Worm (Caenorhabditis elegans): ENCODE data around the gene lgc-50.
A peak's percentile ranks its signal among the peaks of the same experiment; 100 is the strongest.

Gene lgc-50

ce11 chrIII:7373802-7374435 lies 21.3 kb downstream of the lgc-50 start (continued):
- TF ChIP-seq ceh-62 (tag; optimal IDR thresholded peaks at IDR 0.05) (no peak), arid-1 (GFP tag; conservative IDR thresholded peaks at IDR 0.05) (0 out of 2 replicates have a peak, but pooled peaks have one; percentile 14), hlh-30 (tag; optimal IDR thresholded peaks at IDR 0.05; ENCODE audit: insufficient read depth) (no peak), Y48G9A.11 (GFP tag; IDR thresholded peaks at IDR 0.05) (no peak), T26A8.4 (GFP tag; IDR thresholded peaks at IDR 0.05) (peak; percentile 90), attf-4 (tag; optimal IDR thresholded peaks at IDR 0.05) (no peak), ceh-28 (tag; optimal IDR thresholded peaks at IDR 0.05) (no peak), zip-2 (tag; optimal IDR thresholded peaks at IDR 0.05) (no peak), ZK546.5 (tag; optimal IDR thresholded peaks at IDR 0.05) (no peak), dmd-6 (GFP tag; IDR thresholded peaks at IDR 0.05) (no peak), set-16 (GFP tag; IDR thresholded peaks at IDR 0.05) (no peak), egl-43 (GFP tag; IDR thresholded peaks at IDR 0.05) (0 out of 2 replicates have a peak, but pooled peaks have one; percentile 22), hmg-1.1 (GFP tag; IDR thresholded peaks at IDR 0.05) (no peak), spr-3 (GFP tag; optimal IDR thresholded peaks at IDR 0.05) (no peak)

DNA sequence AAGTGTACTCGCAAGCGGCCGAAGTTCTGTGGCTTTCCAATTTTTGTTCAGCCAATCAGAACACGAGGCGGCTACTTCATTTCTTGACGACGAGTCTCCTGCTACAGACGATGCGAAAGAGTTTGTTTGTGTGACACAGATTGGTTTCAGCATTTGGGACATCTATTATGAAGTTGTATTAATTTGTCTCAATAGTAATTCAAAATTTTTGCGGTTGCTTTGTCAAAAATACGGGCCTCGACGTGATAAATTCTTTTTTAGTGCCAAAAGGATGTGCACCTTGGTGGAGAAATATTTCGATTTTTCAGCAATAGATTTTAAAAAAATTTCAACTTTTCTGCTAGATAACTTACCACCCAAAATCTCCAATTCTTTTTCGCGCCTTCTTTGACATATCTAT lies 24.7 kb downstream of the lgc-50 start:
- no peak for TF ChIP-seq mdt-29 (GFP tag; IDR thresholded peaks at IDR 0.05)
- no peak for TF ChIP-seq fkh-10 (GFP tag; optimal IDR thresholded peaks at IDR 0.05)
- TF ChIP-seq unc-62 (GFP tag; optimal IDR thresholded peaks at IDR 0.05 in 1 of 2), result peak in 1 of 2 experiments; percentile 98
- no peak for TF ChIP-seq unc-62 (tag; optimal IDR thresholded peaks at IDR 0.05)
- TF ChIP-seq lsy-2 (tag; optimal IDR thresholded peaks at IDR 0.05), result no peak
- TF ChIP-seq php-3 (GFP tag; IDR thresholded peaks at IDR 0.05), result no peak
- no peak for TF ChIP-seq nhr-42 (GFP tag; IDR thresholded peaks at IDR 0.05)
- no peak for TF ChIP-seq tag-97 (GFP tag; IDR thresholded peaks at IDR 0.05)

ce11 chrIII:7369394-7370024 lies 25.7 kb downstream of the lgc-50 start:
- TF ChIP-seq duxl-1 (tag; optimal IDR thresholded peaks at IDR 0.05; ENCODE audit: poor library complexity) (peak; percentile 47), gei-8 (GFP tag; optimal IDR thresholded peaks at IDR 0.05) (peak; percentile 34), zfp-3 (GFP tag; conservative IDR thresholded peaks at IDR 0.05) (peak; percentile 70; the same call in 1 of the 2 replicates), set-16 (GFP tag; IDR thresholded peaks at IDR 0.05) (no peak), aha-1 (tag) (peak; percentile 53), ceh-44 (GFP tag; IDR thresholded peaks at IDR 0.05) (no peak), lsy-2 (tag; optimal IDR thresholded peaks at IDR 0.05) (peak in 1 of 2 experiments; percentile 53), nhr-102 (tag; optimal IDR thresholded peaks at IDR 0.05) (peak; percentile 68), vab-7 (GFP tag; IDR thresholded peaks at IDR 0.05) (no peak), D1046.2 (GFP tag; IDR thresholded peaks at IDR 0.05) (peak; percentile 85), nhr-48 (tag; optimal IDR thresholded peaks at IDR 0.05) (peak; percentile 38), T26A8.4 (GFP tag; IDR thresholded peaks at IDR 0.05) (peak; percentile 81; the same call in 1 of the 2 replicates), jun-1 (tag; optimal IDR thresholded peaks at IDR 0.05) (no peak), dve-1 (tag; optimal IDR thresholded peaks at IDR 0.05; ENCODE audit: insufficient read depth) (peak; percentile 1), sdz-12 (GFP tag; optimal IDR thresholded peaks at IDR 0.05) (peak; percentile 83), daf-16 (GFP tag; optimal IDR thresholded peaks at IDR 0.05) (no peak), daf-16 (tag; optimal IDR thresholded peaks at IDR 0.05) (peak; percentile 33), mdl-1 (tag; optimal IDR thresholded peaks at IDR 0.05) (no peak), mep-1 (tag; optimal IDR thresholded peaks at IDR 0.05) (peak; percentile 90), snpc-1.2 (GFP tag; IDR thresholded peaks at IDR 0.05) (peak; percentile 40; the same call in 1 of the 2 replicates), ctbp-1 (GFP tag; IDR thresholded peaks at IDR 0.05) (no peak), Y75B8A.6 (GFP tag; IDR thresholded peaks at IDR 0.05) (0 out of 2 replicates have a peak, but pooled peaks have one; percentile 51)
